Fruit fly (Drosophila melanogaster) whole organism, prepupa: Measurements from ENCODE around the gene nAChRalpha6.

Experiments used
- CG11762 ChIP-seq: fragments of 200-800 bp; sonication (Bioruptor generic); optimal IDR thresholded peaks from 3 replicates; lab custom pipeline; 2016; ENCODE audit warnings: missing biosample characterization, missing genetic modification characterization; ENCODE audit not compliant: insufficient read depth
- CG6854 ChIP-seq: fragments of 200-800 bp; sonication (Bioruptor generic); optimal IDR thresholded peaks from 2 replicates; lab custom pipeline; 2017; ENCODE audit warnings: missing biosample characterization, mild to moderate bottlenecking, missing genetic modification characterization
- CG8119 ChIP-seq: fragments of 200-800 bp; sonication (Bioruptor generic); IDR thresholded peaks from 3 replicates; pipeline ENCODE4 v1.3.6; 2022; ENCODE audit warnings: missing biosample characterization, missing genetic modification characterization
- Sox102F ChIP-seq: fragments of 200-800 bp; sonication (Bioruptor generic); optimal IDR thresholded peaks from 2 replicates; lab custom pipeline; 2016; ENCODE audit warnings: missing biosample characterization, mild to moderate bottlenecking, missing genetic modification characterization
- achi ChIP-seq: fragments of 200-800 bp; sonication (Bioruptor generic); optimal IDR thresholded peaks from 3 replicates; lab custom pipeline; 2016; ENCODE audit warnings: missing biosample characterization, missing genetic modification characterization
- cyc ChIP-seq: fragments of 200-800 bp; sonication (Bioruptor generic); optimal IDR thresholded peaks from 3 replicates; lab custom pipeline; 2016; ENCODE audit warnings: missing biosample characterization, missing genetic modification characterization
- dsx ChIP-seq: fragments of 200-800 bp; optimal IDR thresholded peaks from 3 replicates; lab custom pipeline; 2019; ENCODE audit warnings: missing biosample characterization, mild to moderate bottlenecking, missing genetic modification characterization, moderate library complexity; ENCODE audit not compliant: poor library complexity, severe bottlenecking
- esn ChIP-seq: fragments of 200-800 bp; sonication (Bioruptor generic); optimal IDR thresholded peaks from 2 replicates; lab custom pipeline; 2016; ENCODE audit warnings: missing biosample characterization, mild to moderate bottlenecking, missing genetic modification characterization, moderate library complexity

DNA sequence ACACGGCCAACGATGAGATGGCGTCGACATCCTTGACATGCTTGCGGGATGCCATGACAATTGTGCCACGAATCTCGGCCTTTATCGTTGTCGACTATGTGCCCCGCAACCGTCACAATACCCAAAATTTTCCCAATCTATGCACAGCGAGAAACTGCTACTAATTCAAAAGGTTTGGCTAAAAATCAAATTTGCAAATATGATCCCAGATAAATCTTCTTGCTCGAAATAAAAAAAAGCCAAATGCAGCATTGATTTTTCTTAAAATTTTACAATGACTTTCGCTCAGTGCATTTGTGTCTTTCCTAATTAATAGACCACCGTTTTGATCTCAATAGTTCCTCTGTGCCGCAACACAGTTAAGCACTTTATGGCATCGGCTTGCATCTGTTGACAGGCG is 23.1 kb downstream of the nAChRalpha6 start:
- TF ChIP-seq CG6854 (GFP tag; lab: Kevin White, UChicago) (no peak), cyc (GFP tag; lab: Kevin White, UChicago) (no peak), esn (GFP tag; lab: Kevin White, UChicago) (no peak), achi (no peak), CG11762 (GFP tag; lab: Kevin White, UChicago) (no peak), Sox102F (GFP tag; lab: Kevin White, UChicago) (no peak), CG8119 (no peak), dsx (GFP tag; lab: Kevin White, UChicago) (no peak)
